Worm (Caenorhabditis elegans) whole organism, late embryonic: ENCODE data around the gene srsx-8.

Source experiments
- C08G9.2 ChIP-seq: sonication (generic microtip); optimal IDR thresholded peaks from 2 replicates; lab custom pipeline; 2016; ENCODE audit warnings: mild to moderate bottlenecking, missing genetic modification characterization, moderate library complexity, missing compliant biosample characterization
- K09A11.1 ChIP-seq: sonication (generic microtip); optimal IDR thresholded peaks from 2 replicates; lab custom pipeline; 2017; ENCODE audit warnings: antibody characterized with exemption, mild to moderate bottlenecking, missing genetic modification characterization, missing compliant biosample characterization; ENCODE audit not compliant: insufficient read depth
- T23F11.4 ChIP-seq: fragments of 200-800 bp; sonication (Bioruptor generic); optimal IDR thresholded peaks from 2 replicates; lab custom pipeline; 2018; ENCODE audit warnings: mild to moderate bottlenecking, missing genetic modification characterization, missing compliant biosample characterization
- Y22D7AL.16 ChIP-seq: sonication (generic microtip); optimal IDR thresholded peaks from 2 replicates; lab custom pipeline; 2016; ENCODE audit warnings: missing genetic modification characterization, missing compliant biosample characterization
- ceh-14 ChIP-seq: sonication (generic microtip); optimal IDR thresholded peaks from 2 replicates; lab custom pipeline; 2016; ENCODE audit warnings: missing genotype, missing genetic modification characterization, missing compliant biosample characterization
- ceh-18 ChIP-seq: sonication (generic microtip); optimal IDR thresholded peaks from 2 replicates; lab custom pipeline; 2016; ENCODE audit warnings: missing genetic modification characterization, missing compliant biosample characterization
- ceh-19 ChIP-seq: fragments of 200-800 bp; sonication (Bioruptor generic); optimal IDR thresholded peaks from 2 replicates; lab custom pipeline; 2018; ENCODE audit warnings: mild to moderate bottlenecking, missing genetic modification characterization, missing compliant biosample characterization
- ceh-22 ChIP-seq: sonication (generic microtip); optimal IDR thresholded peaks from 2 replicates; lab custom pipeline; 2017; ENCODE audit warnings: missing biosample characterization, missing genetic modification characterization
- ceh-30 ChIP-seq: fragments of 150-350 bp; optimal IDR thresholded peaks from 2 replicates; lab custom pipeline; 2014; ENCODE audit warnings: missing biosample characterization, missing genetic modification characterization
- ceh-45 ChIP-seq: fragments of 200-800 bp; sonication (Bioruptor generic); IDR thresholded peaks from 2 replicates; pipeline ENCODE4 v1.3.6; 2022; ENCODE audit warnings: missing genetic modification reagents, missing genetic modification characterization, missing compliant biosample characterization
- ceh-48 ChIP-seq: sonication (generic microtip); optimal IDR thresholded peaks from 2 replicates; lab custom pipeline; 2016; ENCODE audit warnings: missing genetic modification characterization, inconsistent platforms, missing compliant biosample characterization
- ceh-9 ChIP-seq: sonication (generic microtip); optimal IDR thresholded peaks from 2 replicates; lab custom pipeline; 2016; ENCODE audit warnings: mild to moderate bottlenecking, missing genetic modification characterization, inconsistent platforms, missing compliant biosample characterization
- che-1 ChIP-seq: sonication (generic microtip); optimal IDR thresholded peaks from 2 replicates; lab custom pipeline; 2016; ENCODE audit warnings: mild to moderate bottlenecking, missing genetic modification characterization, missing compliant biosample characterization
- dmd-4 ChIP-seq: sonication (generic microtip); optimal IDR thresholded peaks from 2 replicates; lab custom pipeline; 2016; ENCODE audit warnings: borderline replicate concordance, missing genetic modification characterization, missing compliant biosample characterization
- dve-1 ChIP-seq: sonication (generic microtip); optimal IDR thresholded peaks from 2 replicates; lab custom pipeline; 2017; ENCODE audit warnings: antibody characterized with exemption, mild to moderate bottlenecking, missing genetic modification characterization, missing compliant biosample characterization
- eyg-1 ChIP-seq: sonication (generic microtip); optimal IDR thresholded peaks from 2 replicates; lab custom pipeline; 2016; ENCODE audit warnings: missing genotype, missing genetic modification characterization, missing compliant biosample characterization
- gmeb-2 ChIP-seq: sonication (generic microtip); optimal IDR thresholded peaks from 2 replicates; lab custom pipeline; 2016; ENCODE audit warnings: missing genetic modification characterization, inconsistent platforms, missing compliant biosample characterization
- hlh-30 ChIP-seq: sonication (generic microtip); optimal IDR thresholded peaks from 2 replicates; lab custom pipeline; 2017; ENCODE audit warnings: antibody characterized with exemption, missing genetic modification characterization, missing compliant biosample characterization; ENCODE audit not compliant: insufficient read depth
- hlh-6 ChIP-seq: sonication (generic microtip); optimal IDR thresholded peaks from 2 replicates; lab custom pipeline; 2016; ENCODE audit warnings: missing genotype, missing genetic modification characterization, missing compliant biosample characterization
- mec-3 ChIP-seq: sonication (generic microtip); optimal IDR thresholded peaks from 2 replicates; lab custom pipeline; 2016; ENCODE audit warnings: borderline replicate concordance, missing genetic modification characterization, missing compliant biosample characterization
- nhr-11 ChIP-seq: fragments of 150-350 bp; optimal IDR thresholded peaks from 2 replicates; lab custom pipeline; 2014; ENCODE audit warnings: missing biosample characterization, missing genetic modification characterization
- pag-3 ChIP-seq: sonication (generic microtip); optimal IDR thresholded peaks from 2 replicates; lab custom pipeline; 2016; ENCODE audit warnings: missing compliant biosample characterization, missing genetic modification characterization, borderline replicate concordance
- pax-1 ChIP-seq: fragments of 150-350 bp; optimal IDR thresholded peaks from 2 replicates; lab custom pipeline; 2014; ENCODE audit warnings: missing biosample characterization, missing genetic modification characterization
- pha-4 ChIP-seq: fragments of 150-350 bp; optimal IDR thresholded peaks from 2 replicates; lab custom pipeline; 2018; ENCODE audit warnings: missing biosample characterization, missing genetic modification reagents, missing genetic modification characterization
- rnt-1 ChIP-seq: sonication (generic microtip); optimal IDR thresholded peaks from 2 replicates; lab custom pipeline; 2016; ENCODE audit warnings: missing genetic modification characterization, missing compliant biosample characterization
- sdc-2 ChIP-seq: sonication (generic microtip); optimal IDR thresholded peaks from 2 replicates; lab custom pipeline; 2016; ENCODE audit warnings: missing genotype, missing genetic modification characterization, missing compliant biosample characterization
- sox-2 ChIP-seq: fragments of 200-800 bp; sonication (Bioruptor generic); IDR thresholded peaks from 2 replicates; pipeline ENCODE4 v1.3.6; 2022; ENCODE audit warnings: missing genetic modification reagents, missing genetic modification characterization, missing compliant biosample characterization
- sox-4 ChIP-seq: sonication (generic microtip); optimal IDR thresholded peaks from 2 replicates; lab custom pipeline; 2017; ENCODE audit warnings: mild to moderate bottlenecking, missing genetic modification characterization, inconsistent platforms, missing compliant biosample characterization
- syd-9 ChIP-seq: sonication (generic microtip); optimal IDR thresholded peaks from 2 replicates; lab custom pipeline; 2016; ENCODE audit warnings: mild to moderate bottlenecking, missing genetic modification characterization, moderate library complexity, missing compliant biosample characterization
- tbx-7 ChIP-seq: sonication (generic microtip); optimal IDR thresholded peaks from 2 replicates; lab custom pipeline; 2016; ENCODE audit warnings: missing genotype, missing genetic modification characterization, missing compliant biosample characterization

srsx-8 gene

ce11 chrV:1522485-1522884 is 30.4 kb downstream of the srsx-8 start, which contains the start of gene str-243:
str-243 (plus strand) TSS chrV:1522785.
- TF ChIP-seq dve-1 (tag; lab: Kevin White, UChicago) = no peak
- no peak for TF ChIP-seq che-1
- TF ChIP-seq ceh-19 (GFP tag; lab: Kevin White, UChicago) = no peak
- no peak for TF ChIP-seq mec-3
- TF ChIP-seq T23F11.4 (GFP tag; lab: Kevin White, UChicago) = no peak
- TF ChIP-seq gmeb-2 (tag; lab: Kevin White, UChicago) = no peak
- no peak for TF ChIP-seq nhr-11
- no peak for TF ChIP-seq sox-2 (GFP tag; lab: Robert Waterston, UW)
- no peak for TF ChIP-seq syd-9 (tag; lab: Kevin White, UChicago)
- TF ChIP-seq ceh-18 = no peak

- no peak for TF ChIP-seq hlh-6
Measured at ce11 chrV:1521845-1522244, 31.1 kb downstream of the srsx-8 start, which contains the start of gene str-240. str-240 (minus strand) TSS chrV:1521945.

- TF ChIP-seq hlh-30 (tag; lab: Kevin White, UChicago) (no peak), C08G9.2 (tag; lab: Kevin White, UChicago) (no peak), ceh-9 (tag; lab: Kevin White, UChicago) (no peak), pag-3 (tag; lab: Kevin White, UChicago) (no peak), sdc-2 (no peak), eyg-1 (tag; lab: Kevin White, UChicago) (no peak), rnt-1 (tag; lab: Kevin White, UChicago) (no peak), tbx-7 (tag; lab: Kevin White, UChicago) (no peak), pax-1 (tag; lab: Kevin White, UChicago) (no peak)
Measured at ce11 chrV:1511537-1511936, 41.4 kb downstream of the srsx-8 start, which contains the start of gene nhr-260. nhr-260 (minus strand) TSS chrV:1511637.

DNA sequence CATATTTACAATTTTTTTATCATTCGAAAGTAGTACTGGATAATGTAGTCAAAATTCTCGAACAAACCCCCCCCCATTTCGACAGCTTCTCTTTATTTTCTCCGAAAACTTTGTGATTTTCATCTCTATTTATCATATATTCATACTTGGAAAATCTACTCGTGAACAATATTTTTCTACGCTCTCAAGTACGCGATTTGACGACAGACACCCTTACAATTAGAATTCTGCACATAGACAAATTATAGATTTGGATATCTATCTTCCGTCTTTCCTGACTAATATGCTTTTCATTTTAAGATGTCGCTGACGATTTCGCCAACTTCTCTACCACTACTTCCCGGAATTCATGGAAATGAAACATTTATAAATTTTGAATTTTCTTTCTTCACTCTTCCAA is 46.9 kb downstream of the srsx-8 start, which contains the start of gene sru-28:
TSS of gene sru-28 (plus strand) at position 301 of the 400 bp plus-strand sequence.
- TF ChIP-seq pha-4 (tag; lab: Kevin White, UChicago) = no peak
- TF ChIP-seq sox-2 (GFP tag; lab: Robert Waterston, UW) = no peak
- no peak for TF ChIP-seq Y22D7AL.16 (tag; lab: Kevin White, UChicago)
- no peak for TF ChIP-seq sox-4 (tag; lab: Kevin White, UChicago)
- TF ChIP-seq ceh-45 (GFP tag; lab: Robert Waterston, UW) = no peak
- TF ChIP-seq rnt-1 (tag; lab: Kevin White, UChicago) = no peak
- TF ChIP-seq hlh-6 = no peak
- TF ChIP-seq syd-9 (tag; lab: Kevin White, UChicago) = no peak
- no peak for TF ChIP-seq ceh-30 (tag; lab: Kevin White, UChicago)
- no peak for TF ChIP-seq ceh-18
- TF ChIP-seq K09A11.1 (tag; lab: Kevin White, UChicago) = no peak
- TF ChIP-seq dmd-4 (tag; lab: Kevin White, UChicago) = no peak
- TF ChIP-seq ceh-48 = no peak
- no peak for TF ChIP-seq ceh-22 (tag; lab: Kevin White, UChicago)
- no peak for TF ChIP-seq eyg-1 (tag; lab: Kevin White, UChicago)
- no peak for TF ChIP-seq ceh-14 (tag; lab: Kevin White, UChicago)
